Worm (Caenorhabditis elegans) whole organism, L1 larva: ENCODE measurements around the gene snb-2.

ENCODE experiments used
- aha-1 ChIP-seq: fragments of 150-350 bp; optimal IDR thresholded peaks from 2 replicates; lab custom pipeline; 2014; ENCODE audit warnings: missing biosample characterization, missing genetic modification characterization
- aly-2 ChIP-seq: fragments of 150-350 bp; optimal IDR thresholded peaks from 2 replicates; lab custom pipeline; 2014; ENCODE audit warnings: missing biosample characterization, missing genetic modification characterization
- efl-3 ChIP-seq: fragments of 200-800 bp; sonication (Bioruptor generic); optimal IDR thresholded peaks from 2 replicates; lab custom pipeline; 2018; ENCODE audit warnings: mild to moderate bottlenecking, missing genetic modification characterization, missing compliant biosample characterization
- fkh-4 ChIP-seq: sonication (generic microtip); optimal IDR thresholded peaks from 2 replicates; lab custom pipeline; 2016; ENCODE audit warnings: missing compliant biosample characterization, missing genetic modification characterization, borderline replicate concordance
- irx-1 ChIP-seq: sonication (generic microtip); optimal IDR thresholded peaks from 2 replicates; lab custom pipeline; 2016; ENCODE audit warnings: missing genetic modification characterization, missing compliant biosample characterization
- lin-39 ChIP-seq: fragments of 150-350 bp; optimal IDR thresholded peaks from 2 replicates; lab custom pipeline; 2014; ENCODE audit warnings: missing biosample characterization, missing genetic modification reagents, missing genetic modification characterization
- nhr-76 ChIP-seq: sonication (generic microtip); optimal IDR thresholded peaks from 2 replicates; lab custom pipeline; 2017; ENCODE audit warnings: missing biosample characterization, missing genetic modification characterization
- zag-1 ChIP-seq: fragments of 150-350 bp; optimal IDR thresholded peaks from 2 replicates; lab custom pipeline; 2014; ENCODE audit warnings: missing biosample characterization, missing genetic modification characterization

ce11 chrV:12353505-12353904, 7.8 kb upstream of the snb-2 start:
- no peak for TF ChIP-seq aly-2 (tag; lab: Kevin White, UChicago)
- TF ChIP-seq efl-3 (GFP tag; lab: Kevin White, UChicago), result no peak
- no peak for TF ChIP-seq fkh-4 (tag; lab: Kevin White, UChicago)
- TF ChIP-seq irx-1, result no peak
- no peak for TF ChIP-seq zag-1
- TF ChIP-seq lin-39 (tag; lab: Kevin White, UChicago), result no peak
- TF ChIP-seq nhr-76 (tag; lab: Kevin White, UChicago), result no peak
- TF ChIP-seq aha-1, result no peak
